Fruit fly (Drosophila melanogaster) whole organism, wandering third instar larva: ENCODE data around the gene Nxf3.
A peak's percentile ranks its signal among the peaks of the same experiment; 100 is the strongest.

Source experiments
- CG32264 ChIP-seq: fragments of 200-800 bp; sonication (Bioruptor generic); optimal IDR thresholded peaks from 2 replicates; lab custom pipeline; 2016; ENCODE audit warnings: missing biosample characterization, missing genetic modification characterization
- CG9705 ChIP-seq: fragments of 200-800 bp; sonication (Bioruptor generic); optimal IDR thresholded peaks from 2 replicates; lab custom pipeline; 2018; ENCODE audit warnings: missing biosample characterization, mild to moderate bottlenecking, missing genetic modification characterization
- Dif ChIP-seq: fragments of 200-275, 200-300 bp; sonication (Bioruptor generic); optimal IDR thresholded peaks from 2 replicates; lab custom pipeline; 2018; ENCODE audit warnings: missing biosample characterization, missing genetic modification characterization; ENCODE audit not compliant: partially characterized antibody
- GATAd ChIP-seq: sonication (Bioruptor generic); optimal IDR thresholded peaks from 2 replicates; lab custom pipeline; 2016; ENCODE audit warnings: missing biosample characterization, missing genetic modification characterization
- HLH106 ChIP-seq: fragments of 200-800 bp; optimal IDR thresholded peaks from 3 replicates; lab custom pipeline; 2019; ENCODE audit warnings: missing biosample characterization, mild to moderate bottlenecking, missing genetic modification characterization, moderate library complexity
- Hr78 ChIP-seq: fragments of >200 bp; optimal IDR thresholded peaks from 2 replicates; lab custom pipeline; 2017; ENCODE audit warnings: missing biosample characterization, missing genetic modification characterization
- Hr83 ChIP-seq: fragments of 200-300 bp; sonication (Bioruptor generic); optimal IDR thresholded peaks from 2 replicates; lab custom pipeline; 2016; ENCODE audit warnings: missing biosample characterization, mild to moderate bottlenecking, missing genetic modification characterization, moderate library complexity; ENCODE audit not compliant: poor library complexity, severe bottlenecking
- Myc ChIP-seq: fragments of >200 bp; optimal IDR thresholded peaks from 2 replicates; lab custom pipeline; 2017
- N ChIP-seq: fragments of >200 bp; optimal IDR thresholded peaks from 2 replicates; lab custom pipeline; 2018; ENCODE audit warnings: missing biosample characterization, missing external identifiers, missing genetic modification characterization
- OdsH ChIP-seq: fragments of 200-800 bp; sonication (Bioruptor generic); optimal IDR thresholded peaks from 2 replicates; lab custom pipeline; 2016; ENCODE audit warnings: missing biosample characterization, mild to moderate bottlenecking, missing genetic modification characterization
- Rel ChIP-seq, 2 experiments: fragments of 200-800 bp; sonication (Bioruptor generic) in 1 of 2; optimal IDR thresholded peaks; 2 replicates in 1 of 2; 3 replicates in 1 of 2; lab custom pipeline; 2016 to 2019; ENCODE audit warnings: mild to moderate bottlenecking in 2 of 2, missing biosample characterization in 2 of 2, missing genetic modification characterization in 2 of 2, moderate library complexity in 1 of 2
- Sp1 ChIP-seq: fragments of 200-800 bp; sonication (Bioruptor generic); optimal IDR thresholded peaks from 3 replicates; lab custom pipeline; 2019; ENCODE audit warnings: missing biosample characterization, mild to moderate bottlenecking, missing genetic modification characterization, moderate library complexity
- Vsx2 ChIP-seq: fragments of 200-300, 225-300 bp; sonication (Bioruptor generic); optimal IDR thresholded peaks from 2 replicates; lab custom pipeline; 2018; ENCODE audit warnings: missing biosample characterization, missing genetic modification characterization; ENCODE audit not compliant: partially characterized antibody
- br ChIP-seq: fragments of 200-800 bp; sonication (Bioruptor generic); optimal IDR thresholded peaks from 2 replicates; lab custom pipeline; 2016; ENCODE audit warnings: missing biosample characterization, missing genetic modification characterization
- brk ChIP-seq: fragments of 200-800 bp; sonication (Bioruptor generic); optimal IDR thresholded peaks from 2 replicates; lab custom pipeline; 2016; ENCODE audit warnings: missing biosample characterization, mild to moderate bottlenecking, missing genetic modification characterization
- dl ChIP-seq, 2 experiments: fragments of 175-275, 200-275 bp in 1 of 2; fragments of 200-275 bp in 1 of 2; sonication (Bioruptor generic); optimal IDR thresholded peaks; lab custom pipeline; 2018; ENCODE audit warnings: mild to moderate bottlenecking in 2 of 2, missing biosample characterization in 2 of 2, missing genetic modification characterization in 2 of 2, moderate library complexity in 2 of 2; ENCODE audit not compliant: partially characterized antibody in 2 of 2, insufficient read depth in 1 of 2
- dsf ChIP-seq: sonication (Bioruptor generic); optimal IDR thresholded peaks from 2 replicates; lab custom pipeline; 2016; ENCODE audit warnings: missing biosample characterization, missing genetic modification characterization, borderline replicate concordance
- ey ChIP-seq: fragments of 200-800 bp; sonication (Bioruptor generic); optimal IDR thresholded peaks from 2 replicates; lab custom pipeline; 2016; ENCODE audit warnings: missing biosample characterization, missing genetic modification characterization
- fru ChIP-seq: fragments of 200-800 bp; sonication (Bioruptor generic); optimal IDR thresholded peaks from 3 replicates; lab custom pipeline; 2016; ENCODE audit warnings: missing biosample characterization, mild to moderate bottlenecking, missing genetic modification characterization
- h ChIP-seq: fragments of 200-800 bp; sonication (Bioruptor generic); optimal IDR thresholded peaks from 3 replicates; lab custom pipeline; 2016; ENCODE audit warnings: missing biosample characterization, mild to moderate bottlenecking, missing genetic modification characterization
- jim ChIP-seq: fragments of 175-275, 200-325 bp; sonication (Bioruptor generic); optimal IDR thresholded peaks from 2 replicates; lab custom pipeline; 2016; ENCODE audit warnings: missing biosample characterization, mild to moderate bottlenecking, missing genetic modification characterization
- psq ChIP-seq: fragments of 200-800 bp; sonication (Bioruptor generic); optimal IDR thresholded peaks from 3 replicates; lab custom pipeline; 2017; ENCODE audit warnings: missing biosample characterization, mild to moderate bottlenecking, missing genetic modification characterization, moderate library complexity
- sage ChIP-seq: fragments of 200-800 bp; sonication (Bioruptor generic); optimal IDR thresholded peaks from 2 replicates; lab custom pipeline; 2016; ENCODE audit warnings: missing biosample characterization, mild to moderate bottlenecking, missing genetic modification characterization
- tai ChIP-seq: sonication (Bioruptor generic); optimal IDR thresholded peaks from 2 replicates; lab custom pipeline; 2016; ENCODE audit warnings: missing biosample characterization, missing genetic modification characterization
- usp ChIP-seq: fragments of >200 bp; optimal IDR thresholded peaks from 2 replicates; lab custom pipeline; 2017; ENCODE audit warnings: missing biosample characterization, missing genetic modification characterization
- woc ChIP-seq: sonication (Bioruptor generic); optimal IDR thresholded peaks from 2 replicates; lab custom pipeline; 2016; ENCODE audit warnings: missing biosample characterization, mild to moderate bottlenecking, missing genetic modification characterization

Nxf3 gene

DNA sequence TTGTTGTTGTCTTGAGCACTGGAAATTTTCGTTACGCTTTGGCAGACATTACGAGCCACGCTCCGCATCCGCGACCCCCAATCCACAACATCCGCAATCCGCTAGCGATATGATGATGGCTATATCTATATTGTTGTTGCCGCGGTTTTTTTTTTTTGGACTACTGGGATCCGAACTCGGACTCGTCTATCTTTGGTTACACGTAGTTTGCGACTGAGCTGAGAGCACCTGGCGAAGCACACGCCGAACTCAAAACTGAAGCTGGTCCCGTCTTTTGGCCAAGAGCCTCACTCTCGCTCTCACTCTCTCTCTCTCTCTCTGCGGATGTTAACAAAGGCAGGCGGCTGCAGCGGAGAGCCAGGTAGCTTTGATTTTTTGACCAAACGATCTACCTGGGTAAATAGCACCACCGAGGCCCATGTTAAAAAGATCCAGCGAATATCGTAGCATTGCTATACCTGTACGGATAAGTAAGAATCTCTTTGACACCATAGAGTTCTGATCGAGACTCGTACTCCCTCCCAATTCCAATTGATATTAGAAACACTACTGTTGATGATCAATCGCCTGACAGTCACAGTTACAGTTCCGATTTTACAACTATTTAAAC lies 39.8 kb upstream of the Nxf3 start, which contains the start of gene Rgl:
Gene Rgl (minus strand): TSS at position 219 of the 610 bp plus-strand sequence.
- no peak for TF ChIP-seq tai (GFP tag; lab: Kevin White, UChicago)
- peak; percentile 51 for TF ChIP-seq Hr83 (GFP tag; lab: Kevin White, UChicago)
- TF ChIP-seq h (GFP tag; lab: Kevin White, UChicago): no peak
- TF ChIP-seq ey (GFP tag; lab: Kevin White, UChicago): no peak
- no peak for TF ChIP-seq Hr78
- peak; percentile 75 for TF ChIP-seq Vsx2 (GFP tag; lab: Kevin White, UChicago)
- no peak for TF ChIP-seq psq (GFP tag; lab: Kevin White, UChicago)
- TF ChIP-seq dl (GFP tag; optimal IDR thresholded peaks at IDR 0.05; lab: Kevin White, UChicago; ENCODE audit: insufficient read depth in 1 of 2, partially characterized antibody in 2 of 2): peak; percentile 93
- peak; percentile 76 for TF ChIP-seq jim (GFP tag; lab: Kevin White, UChicago)
- TF ChIP-seq Dif (GFP tag; lab: Kevin White, UChicago): peak; percentile 96
- TF ChIP-seq CG9705 (GFP tag; lab: Kevin White, UChicago): no peak
- no peak for TF ChIP-seq CG32264 (GFP tag; lab: Kevin White, UChicago)

DNA sequence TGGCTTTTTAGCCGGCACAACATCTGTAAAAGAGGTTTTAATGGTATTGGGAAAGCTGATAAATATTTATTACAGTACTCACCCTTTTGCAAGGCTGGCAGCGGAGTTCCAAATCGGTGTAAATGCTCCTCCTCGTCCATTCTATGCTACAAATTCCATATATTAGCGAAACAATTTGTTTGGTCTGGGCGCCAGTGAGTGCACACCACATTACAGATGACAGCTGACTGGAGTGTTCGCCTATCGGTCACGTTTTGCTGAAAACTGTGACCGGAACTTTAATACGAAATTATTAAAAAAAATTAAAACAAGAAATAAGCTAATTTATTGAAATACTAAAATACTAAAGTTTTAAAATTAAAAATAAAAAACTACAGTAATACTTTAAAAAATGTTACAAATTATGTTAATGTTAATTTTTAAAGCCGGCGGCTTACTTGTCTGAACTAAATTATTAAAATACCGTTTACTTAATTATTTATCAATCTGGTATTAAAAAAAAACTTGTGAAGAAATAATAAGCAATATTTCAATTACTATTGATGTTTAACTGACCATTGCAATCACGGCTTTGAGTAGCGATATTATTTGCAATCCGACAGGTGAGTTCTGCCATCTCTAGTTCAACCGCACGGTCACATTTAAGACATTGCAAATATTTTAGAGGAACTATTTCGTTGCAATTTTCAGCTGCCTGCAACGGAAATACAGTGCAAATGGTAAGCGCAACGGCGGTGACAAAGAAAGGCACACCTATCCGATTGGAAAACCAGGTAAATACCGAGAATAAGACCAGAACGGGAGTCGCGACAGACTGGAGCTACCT lies 36.0 kb upstream of the Nxf3 start, which contains the start of the genes CG8833 and DCTN1-p150:
Gene CG8833 (minus strand): TSS at position 232 of the 826 bp plus-strand sequence.
Gene DCTN1-p150 (plus strand): TSS at position 619 of the 826 bp plus-strand sequence.
- TF ChIP-seq ey (GFP tag; lab: Kevin White, UChicago): peak; percentile 27
- peak; percentile 43 for TF ChIP-seq psq (GFP tag; lab: Kevin White, UChicago)
- peak; percentile 8 for TF ChIP-seq Myc (lab: Kevin White, UChicago)
- no peak for TF ChIP-seq Vsx2 (GFP tag; lab: Kevin White, UChicago)
- peak; percentile 2 for TF ChIP-seq CG9705 (GFP tag; lab: Kevin White, UChicago)
- no peak for TF ChIP-seq Rel (GFP tag; optimal IDR thresholded peaks at IDR 0.05; lab: Kevin White, UChicago)
- no peak for TF ChIP-seq Rel (tag; optimal IDR thresholded peaks at IDR 0.05; lab: Kevin White, UChicago)
- TF ChIP-seq dsf (GFP tag; lab: Kevin White, UChicago): no peak
- peak; percentile 62 for TF ChIP-seq Hr83 (GFP tag; lab: Kevin White, UChicago)
- peak; percentile 51 for TF ChIP-seq woc
- TF ChIP-seq HLH106 (tag; lab: Kevin White, UChicago): peak; percentile 35

DNA sequence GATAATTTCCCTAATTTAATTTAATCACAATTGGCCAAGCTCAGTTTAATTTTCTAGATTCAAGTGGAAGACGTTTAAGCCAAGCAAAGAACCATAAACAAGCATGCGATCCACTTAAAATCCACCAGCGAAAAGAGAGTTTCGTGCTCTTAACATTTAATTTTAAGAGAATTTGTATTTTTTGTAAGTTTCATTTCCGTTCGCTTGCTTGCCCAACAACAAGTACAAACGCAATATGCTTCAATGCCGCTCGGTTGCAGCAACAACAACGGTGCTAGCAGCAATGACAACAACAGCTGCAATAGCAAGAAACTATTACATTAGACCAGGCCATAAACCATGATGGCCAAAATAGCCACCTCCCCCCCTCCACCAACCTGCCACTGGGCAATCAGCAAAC lies 30.1 kb upstream of the Nxf3 start:
- TF ChIP-seq sage (GFP tag; lab: Kevin White, UChicago) (no peak), jim (GFP tag; lab: Kevin White, UChicago) (no peak), CG9705 (GFP tag; lab: Kevin White, UChicago) (no peak), Sp1 (GFP tag; lab: Kevin White, UChicago) (no peak), dsf (GFP tag; lab: Kevin White, UChicago) (no peak), Vsx2 (GFP tag; lab: Kevin White, UChicago) (no peak), fru (GFP tag; lab: Kevin White, UChicago) (no peak), Rel (GFP tag; optimal IDR thresholded peaks at IDR 0.05; lab: Kevin White, UChicago) (no peak), Rel (tag; optimal IDR thresholded peaks at IDR 0.05; lab: Kevin White, UChicago) (no peak), brk (GFP tag; lab: Kevin White, UChicago) (no peak), Hr83 (GFP tag; lab: Kevin White, UChicago) (no peak), br (GFP tag; lab: Kevin White, UChicago) (no peak), Dif (GFP tag; lab: Kevin White, UChicago) (no peak), usp (GFP tag; lab: Kevin White, UChicago) (no peak)

DNA sequence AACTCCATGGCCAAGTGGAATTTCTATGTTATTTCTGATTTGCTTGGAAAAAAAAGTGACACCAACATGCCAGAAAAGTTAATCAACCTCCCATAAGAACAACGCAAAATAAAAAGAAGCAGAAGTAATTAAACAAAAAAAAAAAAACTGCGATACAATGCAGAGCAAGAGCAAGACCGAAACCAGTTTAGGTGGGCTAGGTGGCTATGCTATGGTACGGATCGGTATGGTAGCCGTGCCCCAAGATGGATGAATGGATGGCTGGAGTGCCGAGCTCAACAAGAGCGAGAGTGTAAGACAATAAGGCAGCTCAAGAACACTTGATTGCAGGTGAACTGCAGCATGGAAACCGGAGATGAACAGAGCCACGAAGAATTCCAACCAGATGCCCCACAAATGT lies 28.2 kb upstream of the Nxf3 start:
- TF ChIP-seq jim (GFP tag; lab: Kevin White, UChicago) (no peak), tai (GFP tag; lab: Kevin White, UChicago) (no peak), GATAd (GFP tag; lab: Kevin White, UChicago) (no peak), br (GFP tag; lab: Kevin White, UChicago) (no peak), Sp1 (GFP tag; lab: Kevin White, UChicago) (no peak), N (no peak), OdsH (GFP tag; lab: Kevin White, UChicago) (no peak), ey (GFP tag; lab: Kevin White, UChicago) (no peak), sage (GFP tag; lab: Kevin White, UChicago) (no peak), usp (GFP tag; lab: Kevin White, UChicago) (no peak), Rel (GFP tag; optimal IDR thresholded peaks at IDR 0.05; lab: Kevin White, UChicago) (no peak), Rel (tag; optimal IDR thresholded peaks at IDR 0.05; lab: Kevin White, UChicago) (no peak)
